Worm (Caenorhabditis elegans): Measurements from ENCODE around the gene str-64.

DNA sequence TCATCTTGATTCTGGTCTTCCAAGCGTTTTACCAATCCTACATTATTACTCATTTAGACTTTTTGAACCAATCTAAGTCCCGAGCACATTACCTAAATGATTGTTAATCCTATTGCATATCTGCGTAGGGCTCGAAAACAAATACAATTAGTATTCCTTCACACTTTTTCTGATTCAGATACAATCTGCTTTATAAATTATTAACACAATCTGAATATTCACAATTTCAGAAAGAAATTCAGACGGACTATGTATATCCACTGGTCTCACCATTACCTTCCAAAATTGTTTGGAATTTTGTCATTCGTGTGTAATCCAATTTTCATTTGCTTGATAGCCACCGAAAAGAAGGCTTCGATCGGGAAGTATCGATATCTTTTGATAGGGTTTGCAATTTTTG, 41.9 kb upstream of the str-64 start, which contains the start of gene srj-11:
- TF ChIP-seq che-1 (tag; optimal IDR thresholded peaks at IDR 0.05) (no peak), elt-2 (tag; optimal IDR thresholded peaks at IDR 0.05) (no peak), fkh-10 (GFP tag; optimal IDR thresholded peaks at IDR 0.05) (no peak), odd-2 (tag; optimal IDR thresholded peaks at IDR 0.05) (no peak), pha-4 (tag; optimal IDR thresholded peaks at IDR 0.05) (no peak), tbx-2 (tag; optimal IDR thresholded peaks at IDR 0.05) (no peak)
